Worm (Caenorhabditis elegans) whole organism, early embryonic: ENCODE results near the gene C49F8.14.

Source experiments
- ama-1 ChIP-seq: fragments of 150-350 bp; optimal IDR thresholded peaks from 2 replicates; lab custom pipeline; 2014
- tra-4 ChIP-seq: sonication (generic microtip); optimal IDR thresholded peaks from 2 replicates; lab custom pipeline; 2017; ENCODE audit warnings: missing genetic modification characterization, missing compliant biosample characterization

ce11 chrX:13364897-13365296 is 11.9 kb downstream of the C49F8.14 start, which contains the start of gene C49F8.1:
- TF ChIP-seq ama-1 (lab: Kevin White, UChicago) (no peak), tra-4 (tag; lab: Kevin White, UChicago) (no peak)
